Fruit fly (Drosophila melanogaster): ENCODE data around the gene CG13051.
A peak's percentile ranks its signal among the peaks of the same experiment; 100 is the strongest.

Gene CG13051

dm6 chr3L:16269092-16269491 is 4.2 kb upstream of the CG13051 start, which contains the start of gene CG13068:
CG13068 (plus strand) TSS chr3L:16269392.
- TF ChIP-seq usp (GFP tag; optimal IDR thresholded peaks at IDR 0.05) = no peak
- TF ChIP-seq psq (optimal IDR thresholded peaks at IDR 0.05) = no peak
- no peak for TF ChIP-seq pan (optimal IDR thresholded peaks at IDR 0.05)
- no peak for TF ChIP-seq Dll (optimal IDR thresholded peaks at IDR 0.05)
- no peak for TF ChIP-seq EcR (GFP tag; optimal IDR thresholded peaks at IDR 0.05)
- TF ChIP-seq CG8478 (optimal IDR thresholded peaks at IDR 0.05) = no peak

DNA sequence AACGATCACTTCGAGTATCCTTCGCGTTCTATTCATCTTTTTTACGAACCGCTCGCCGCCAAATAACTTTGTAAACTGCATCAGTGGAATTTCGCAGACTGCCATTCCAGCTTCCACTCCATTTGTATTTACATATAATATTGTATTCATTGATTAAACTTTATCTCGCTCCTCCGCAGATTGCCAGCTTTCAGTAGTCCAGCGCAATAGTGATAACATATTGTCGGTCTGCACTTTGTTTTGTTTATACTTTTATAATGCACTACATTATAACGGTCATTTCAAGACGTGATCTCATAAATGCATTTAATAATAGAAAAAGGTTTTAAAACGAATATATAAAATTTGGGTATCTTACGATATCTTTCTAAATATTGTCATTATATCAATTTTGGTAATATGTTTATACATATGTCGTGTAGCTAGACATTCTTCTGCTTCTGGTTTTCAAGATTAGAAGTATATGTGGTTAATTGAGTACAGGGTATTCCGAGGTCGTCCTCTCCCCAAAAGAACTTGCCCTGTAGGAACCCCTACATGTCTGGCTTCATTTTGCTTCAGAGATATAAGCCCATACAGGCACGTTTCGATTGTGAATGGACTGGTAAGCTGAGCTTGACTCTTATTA is 3.3 kb upstream of the CG13051 start, which contains the start of gene CG4950:
TSS of gene CG4950 (minus strand) at position 51 of the 628 bp plus-strand sequence.
- TF ChIP-seq usp (GFP tag; optimal IDR thresholded peaks at IDR 0.05) (no peak), EcR (GFP tag; optimal IDR thresholded peaks at IDR 0.05) (no peak), psq (optimal IDR thresholded peaks at IDR 0.05) (no peak), pan (optimal IDR thresholded peaks at IDR 0.05) (no peak), Dll (optimal IDR thresholded peaks at IDR 0.05) (no peak), CG8478 (optimal IDR thresholded peaks at IDR 0.05) (no peak)

- no peak for TF ChIP-seq CG8478 (optimal IDR thresholded peaks at IDR 0.05)
- TF ChIP-seq usp (GFP tag; optimal IDR thresholded peaks at IDR 0.05) = no peak
- TF ChIP-seq Dll (optimal IDR thresholded peaks at IDR 0.05) = no peak
- no peak for TF ChIP-seq EcR (GFP tag; optimal IDR thresholded peaks at IDR 0.05)
- TF ChIP-seq pan (optimal IDR thresholded peaks at IDR 0.05) = no peak
- no peak for TF ChIP-seq psq (optimal IDR thresholded peaks at IDR 0.05)
Measured at dm6 chr3L:16263043-16263442, 1.9 kb downstream of the CG13051 start, which contains the start of gene CG13070. CG13070 (plus strand) TSS chr3L:16263343.

DNA sequence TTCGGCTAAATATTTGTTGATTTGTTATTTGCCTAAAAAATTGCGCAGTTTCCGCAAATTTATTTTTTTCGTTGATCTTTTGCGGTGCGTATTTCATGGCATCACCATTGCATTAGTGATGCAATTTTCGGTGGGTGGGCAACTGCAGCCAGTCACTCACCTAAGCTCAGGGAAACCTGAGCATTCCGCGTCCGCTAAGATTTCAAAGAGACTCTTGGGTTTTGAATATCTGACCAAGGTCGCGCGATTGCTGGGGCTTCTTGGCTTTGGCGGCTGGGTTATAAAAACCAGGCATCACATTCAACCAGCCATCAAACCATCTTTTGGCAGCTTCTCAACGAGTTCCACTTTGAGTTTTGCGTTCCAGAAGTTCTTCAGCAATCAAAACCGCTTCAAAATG is 2.5 kb downstream of the CG13051 start, which contains the start of gene CG13071:
TSS of gene CG13071 (plus strand) at position 301 of the 400 bp plus-strand sequence.
- TF ChIP-seq psq (optimal IDR thresholded peaks at IDR 0.05) (no peak), CG8478 (optimal IDR thresholded peaks at IDR 0.05) (no peak), EcR (GFP tag; optimal IDR thresholded peaks at IDR 0.05) (no peak), usp (GFP tag; optimal IDR thresholded peaks at IDR 0.05) (no peak), Dll (optimal IDR thresholded peaks at IDR 0.05) (no peak), pan (optimal IDR thresholded peaks at IDR 0.05) (no peak)

- TF ChIP-seq CG8478 (optimal IDR thresholded peaks at IDR 0.05) = no peak
- no peak for TF ChIP-seq Dll (optimal IDR thresholded peaks at IDR 0.05)
- TF ChIP-seq pan (optimal IDR thresholded peaks at IDR 0.05) = no peak
- TF ChIP-seq psq (optimal IDR thresholded peaks at IDR 0.05) = no peak
- TF ChIP-seq EcR (GFP tag; optimal IDR thresholded peaks at IDR 0.05) = no peak
- no peak for TF ChIP-seq usp (GFP tag; optimal IDR thresholded peaks at IDR 0.05)
Measured at dm6 chr3L:16261505-16261904, 3.4 kb downstream of the CG13051 start, which contains the start of gene CG34247. CG34247 (minus strand) TSS chr3L:16261605.

- TF ChIP-seq psq (optimal IDR thresholded peaks at IDR 0.05) = no peak
- no peak for TF ChIP-seq usp (GFP tag; optimal IDR thresholded peaks at IDR 0.05)
- TF ChIP-seq pan (optimal IDR thresholded peaks at IDR 0.05) = no peak
- TF ChIP-seq CG8478 (optimal IDR thresholded peaks at IDR 0.05) = no peak
- no peak for TF ChIP-seq Dll (optimal IDR thresholded peaks at IDR 0.05)
- no peak for TF ChIP-seq EcR (GFP tag; optimal IDR thresholded peaks at IDR 0.05)
Measured at dm6 chr3L:16259552-16259951, 5.3 kb downstream of the CG13051 start, which contains the start of gene CG13053. CG13053 (minus strand) TSS chr3L:16259722.

DNA sequence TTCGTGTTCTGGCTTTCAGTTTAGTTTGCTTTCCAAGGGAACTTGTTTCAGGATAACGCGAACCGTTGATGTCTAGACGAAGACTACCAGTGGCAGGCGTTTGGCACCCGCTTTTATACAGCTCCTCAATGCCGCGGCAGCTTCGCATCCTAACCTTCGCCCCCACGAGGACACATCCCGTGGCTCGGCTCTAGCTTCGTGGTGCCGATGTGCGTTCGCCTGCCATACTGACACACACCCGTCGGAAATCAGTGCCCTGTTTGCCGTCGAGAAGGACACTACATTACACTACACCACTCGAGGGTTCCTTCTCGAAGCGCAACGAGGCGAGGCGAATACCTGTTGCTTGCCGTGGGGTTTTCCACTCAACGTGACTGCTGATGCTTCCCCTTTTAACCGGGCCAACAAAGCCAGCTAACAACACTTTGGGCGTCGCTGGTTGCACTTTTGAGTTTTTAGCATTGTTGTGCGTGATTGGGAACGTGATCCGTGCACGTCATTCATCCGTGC is 7.7 kb downstream of the CG13051 start, which contains the start of gene CG13054:
TSS of gene CG13054 (minus strand) at position 74 of the 510 bp plus-strand sequence.
- TF ChIP-seq Dll (optimal IDR thresholded peaks at IDR 0.05) = no peak
- no peak for TF ChIP-seq psq (optimal IDR thresholded peaks at IDR 0.05)
- no peak for TF ChIP-seq pan (optimal IDR thresholded peaks at IDR 0.05)
- TF ChIP-seq EcR (GFP tag; optimal IDR thresholded peaks at IDR 0.05) = no peak

- no peak for TF ChIP-seq usp (GFP tag; optimal IDR thresholded peaks at IDR 0.05)
- no peak for TF ChIP-seq EcR (GFP tag; optimal IDR thresholded peaks at IDR 0.05)
- TF ChIP-seq CG8478 (optimal IDR thresholded peaks at IDR 0.05) = no peak
Measured at dm6 chr3L:16252255-16252654, 12.6 kb downstream of the CG13051 start, which contains the start of gene CG13055. CG13055 (minus strand) TSS chr3L:16252355.

DNA sequence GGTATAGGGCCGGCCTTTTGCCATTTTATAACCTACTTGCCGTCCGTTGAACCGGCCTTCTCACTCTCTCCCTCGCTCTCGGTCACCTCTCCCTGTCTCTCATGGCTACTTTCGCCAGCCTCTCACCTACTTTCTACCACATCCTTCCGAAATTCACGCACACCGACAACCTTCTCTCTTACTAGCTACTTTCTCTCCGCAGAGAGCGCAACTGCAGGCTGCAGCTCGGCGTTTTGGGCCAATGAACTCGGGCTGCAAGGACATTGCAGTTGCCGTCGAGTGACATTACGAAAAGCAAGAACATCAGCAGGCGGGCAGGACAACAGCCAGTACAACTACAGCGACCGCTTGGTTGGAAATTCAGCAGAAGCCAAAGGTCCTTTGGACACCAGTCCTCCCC is 23.6 kb downstream of the CG13051 start:
- TF ChIP-seq psq (optimal IDR thresholded peaks at IDR 0.05) (no peak), EcR (GFP tag; optimal IDR thresholded peaks at IDR 0.05) (peak in 1 of 2 experiments; percentile 61)

dm6 chr3L:16233850-16234494 is 30.9 kb downstream of the CG13051 start:
- TF ChIP-seq pan (optimal IDR thresholded peaks at IDR 0.05) = no peak

DNA sequence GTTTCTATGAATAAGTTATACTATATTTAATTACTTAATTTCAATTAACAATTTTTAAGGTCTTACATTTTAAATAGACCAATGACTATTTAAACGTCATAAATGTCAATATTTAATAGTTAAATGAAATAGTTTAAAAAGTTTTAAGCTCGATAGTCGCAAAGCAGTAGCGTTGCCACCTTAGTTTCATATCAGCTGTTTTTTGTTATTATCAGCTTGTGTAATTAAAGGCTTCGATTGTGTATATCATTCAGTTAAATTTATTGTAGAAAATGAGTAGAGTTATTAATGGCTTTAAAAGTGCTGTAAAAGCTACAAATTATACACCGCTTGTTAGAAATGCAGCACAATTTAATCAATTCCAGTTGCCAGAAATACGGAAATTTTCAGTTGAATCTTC is 32.0 kb downstream of the CG13051 start, which contains the start of gene Hsc20:
TSS of gene Hsc20 (plus strand) at position 204 of the 400 bp plus-strand sequence.
- TF ChIP-seq pan (optimal IDR thresholded peaks at IDR 0.05) (no peak), psq (optimal IDR thresholded peaks at IDR 0.05) (no peak), usp (GFP tag; optimal IDR thresholded peaks at IDR 0.05) (no peak), EcR (GFP tag; optimal IDR thresholded peaks at IDR 0.05) (no peak), Dll (optimal IDR thresholded peaks at IDR 0.05) (no peak)

dm6 chr3L:16231857-16232256 is 33.0 kb downstream of the CG13051 start, which contains the start of the genes PDCD-5 and MED10:
PDCD-5 (minus strand) TSS chr3L:16232038.
MED10 (plus strand) TSS chr3L:16232084.
- no peak for TF ChIP-seq pan (optimal IDR thresholded peaks at IDR 0.05)
- TF ChIP-seq psq (optimal IDR thresholded peaks at IDR 0.05) = no peak
- no peak for TF ChIP-seq CG8478 (optimal IDR thresholded peaks at IDR 0.05)
- no peak for TF ChIP-seq usp (GFP tag; optimal IDR thresholded peaks at IDR 0.05)
- TF ChIP-seq EcR (GFP tag; optimal IDR thresholded peaks at IDR 0.05) = no peak
- TF ChIP-seq Dll (optimal IDR thresholded peaks at IDR 0.05) = no peak
